Worm (Caenorhabditis elegans): ENCODE measurements around the gene Y38F1A.1.

The Y38F1A.1 gene

ce11 chrII:12944587-12945126, 9.9 kb downstream of the Y38F1A.1 start (continued):
- peak; percentile 68; the same call in 1 of the 2 replicates for TF ChIP-seq lin-29 (GFP tag; IDR thresholded peaks at IDR 0.05)
- TF ChIP-seq dmd-8 (GFP tag; IDR thresholded peaks at IDR 0.05): peak; percentile 71
- TF ChIP-seq nhr-42 (GFP tag; IDR thresholded peaks at IDR 0.05): peak; percentile 94
- peak; percentile 23 for TF ChIP-seq ceh-32 (tag; optimal IDR thresholded peaks at IDR 0.05; ENCODE audit: poor library complexity)
- peak; percentile 99 for TF ChIP-seq T26A8.4 (GFP tag; IDR thresholded peaks at IDR 0.05)
- peak; percentile 84 for TF ChIP-seq F44E2.7 (GFP tag; IDR thresholded peaks at IDR 0.05)
- peak; percentile 95 for TF ChIP-seq pha-4 (GFP tag; IDR thresholded peaks at IDR 0.05)
- TF ChIP-seq pha-4 (tag; optimal IDR thresholded peaks at IDR 0.05): no peak
- TF ChIP-seq lin-1 (GFP tag; IDR thresholded peaks at IDR 0.05): peak; percentile 76
- TF ChIP-seq ces-1 (GFP tag; optimal IDR thresholded peaks at IDR 0.05): peak; percentile 4
- peak; percentile 82 for TF ChIP-seq lim-7 (GFP tag; IDR thresholded peaks at IDR 0.05)
- peak; percentile 90; the same call in 1 of the 2 replicates for TF ChIP-seq dmd-6 (GFP tag; IDR thresholded peaks at IDR 0.05)
- TF ChIP-seq ceh-28 (tag; optimal IDR thresholded peaks at IDR 0.05): peak; percentile 30
- peak; percentile 87 for TF ChIP-seq nhr-6 (tag; optimal IDR thresholded peaks at IDR 0.05)
- peak; percentile 91 for TF ChIP-seq duxl-1 (tag; optimal IDR thresholded peaks at IDR 0.05; ENCODE audit: poor library complexity)
- peak; percentile 89 for TF ChIP-seq dmd-9 (GFP tag; IDR thresholded peaks at IDR 0.05)
- TF ChIP-seq mdt-29 (GFP tag; IDR thresholded peaks at IDR 0.05): peak; percentile 96
- TF ChIP-seq aly-2 (tag; optimal IDR thresholded peaks at IDR 0.05): peak; percentile 62
- peak; percentile 82 for TF ChIP-seq F37D6.2 (tag; optimal IDR thresholded peaks at IDR 0.05)
- no peak for TF ChIP-seq zag-1 (tag; optimal IDR thresholded peaks at IDR 0.05)
- peak; percentile 84 for TF ChIP-seq snpc-1.2 (GFP tag; IDR thresholded peaks at IDR 0.05)
- TF ChIP-seq nhr-111 (GFP tag; optimal IDR thresholded peaks at IDR 0.05): peak; percentile 95
- TF ChIP-seq php-3 (GFP tag; IDR thresholded peaks at IDR 0.05): peak; percentile 87
- TF ChIP-seq ZK546.5 (tag; optimal IDR thresholded peaks at IDR 0.05): no peak
- no peak for TF ChIP-seq skn-1 (tag; optimal IDR thresholded peaks at IDR 0.05)
- peak; percentile 38 for TF ChIP-seq ztf-7 (tag; optimal IDR thresholded peaks at IDR 0.05)
- TF ChIP-seq spr-3 (GFP tag; optimal IDR thresholded peaks at IDR 0.05): peak; percentile 95
- peak; percentile 70 to 81 for TF ChIP-seq hif-1 (tag; optimal IDR thresholded peaks at IDR 0.05)
- TF ChIP-seq fkh-10 (GFP tag; optimal IDR thresholded peaks at IDR 0.05): no peak
- TF ChIP-seq nhr-41 (GFP tag; IDR thresholded peaks at IDR 0.05): peak; percentile 89
- peak; percentile 79; the same call in 1 of the 2 replicates for TF ChIP-seq daf-8 (GFP tag; IDR thresholded peaks at IDR 0.05)
- no peak for TF ChIP-seq daf-12 (tag; optimal IDR thresholded peaks at IDR 0.05)
- peak; percentile 100 for TF ChIP-seq set-16 (GFP tag; IDR thresholded peaks at IDR 0.05)
- peak; percentile 72 for TF ChIP-seq dpl-1 (GFP tag; optimal IDR thresholded peaks at IDR 0.05)
- peak; percentile 95 for TF ChIP-seq hlh-11 (tag; optimal IDR thresholded peaks at IDR 0.05)
- TF ChIP-seq lin-39 (tag; optimal IDR thresholded peaks at IDR 0.05): no peak
- no peak; the same call in 1 of the 2 replicates for TF ChIP-seq Y105C5A.15 (GFP tag; IDR thresholded peaks at IDR 0.05)
- TF ChIP-seq sdz-12 (GFP tag; optimal IDR thresholded peaks at IDR 0.05): peak; percentile 88
- peak; percentile 97 for TF ChIP-seq mep-1 (tag; optimal IDR thresholded peaks at IDR 0.05)
- peak; percentile 96 for TF ChIP-seq egl-43 (GFP tag; IDR thresholded peaks at IDR 0.05)
- peak; percentile 100 for TF ChIP-seq aha-1 (tag)
- no peak for TF ChIP-seq tag-97 (GFP tag; IDR thresholded peaks at IDR 0.05)
- no peak for TF ChIP-seq nhr-76 (tag; optimal IDR thresholded peaks at IDR 0.05)
- TF ChIP-seq mxl-2 (GFP tag; conservative IDR thresholded peaks at IDR 0.05): peak; percentile 58; the same call in 1 of the 2 replicates
- peak in 1 of 2 experiments; percentile 94 for TF ChIP-seq unc-62 (GFP tag; optimal IDR thresholded peaks at IDR 0.05 in 1 of 2)
- TF ChIP-seq unc-62 (tag; optimal IDR thresholded peaks at IDR 0.05): no peak
- no peak for TF ChIP-seq egl-27 (tag; optimal IDR thresholded peaks at IDR 0.05)
- TF ChIP-seq jun-1 (tag; optimal IDR thresholded peaks at IDR 0.05): peak; percentile 73
- TF ChIP-seq lin-13 (GFP tag; optimal IDR thresholded peaks at IDR 0.05): peak; percentile 88
- TF ChIP-seq zfp-3 (GFP tag; conservative IDR thresholded peaks at IDR 0.05): peak; percentile 91
- peak; percentile 93 for TF ChIP-seq ctbp-1 (GFP tag; IDR thresholded peaks at IDR 0.05)
- TF ChIP-seq ceh-62 (tag; optimal IDR thresholded peaks at IDR 0.05): no peak

All from whole organism, L4 larva.